Fruit fly (Drosophila melanogaster) whole organism, larva: Measurements from ENCODE around the gene CG13766.

Experiments
- noc ChIP-seq: fragments of 200-800 bp; sonication (Bioruptor generic); optimal IDR thresholded peaks from 3 replicates; lab custom pipeline; 2019; ENCODE audit warnings: missing biosample characterization, mild to moderate bottlenecking, missing genetic modification characterization, moderate library complexity

CG13766 gene

DNA sequence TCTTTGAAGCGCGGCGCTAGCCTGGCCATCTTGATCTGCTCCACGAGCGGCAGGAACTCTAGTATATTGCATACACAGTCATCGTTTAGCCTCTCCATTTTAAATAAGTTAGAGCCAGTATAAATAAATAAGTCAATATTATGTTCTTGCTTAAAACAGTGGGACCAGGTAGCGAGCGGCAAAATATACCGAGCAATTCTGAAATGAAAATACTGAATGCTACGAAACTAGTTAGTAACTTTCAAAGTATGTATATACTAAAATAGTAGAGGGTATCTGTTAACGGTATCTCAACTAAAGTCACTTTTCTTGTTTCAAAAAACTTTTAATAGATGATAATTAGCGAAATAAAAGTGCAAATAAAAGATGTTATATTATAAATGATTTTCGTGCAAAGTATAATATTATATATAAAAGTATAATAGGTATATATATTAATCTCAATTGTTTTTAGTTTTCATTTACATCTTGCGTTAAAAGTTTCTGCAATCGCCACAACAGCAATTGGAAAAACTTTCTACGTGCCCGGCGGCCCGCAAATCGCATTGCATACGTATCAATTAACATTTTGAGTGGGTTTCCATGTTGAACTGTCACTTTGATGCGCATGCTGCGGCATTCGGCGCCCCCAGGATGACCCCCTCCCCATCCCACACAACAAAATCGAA is at the start of gene CG13766:
Gene CG13766, minus strand, starts transcription at position 162 of the 668 bp plus-strand sequence.
- TF ChIP-seq noc (tag; lab: Kevin White, UChicago): no peak

DNA sequence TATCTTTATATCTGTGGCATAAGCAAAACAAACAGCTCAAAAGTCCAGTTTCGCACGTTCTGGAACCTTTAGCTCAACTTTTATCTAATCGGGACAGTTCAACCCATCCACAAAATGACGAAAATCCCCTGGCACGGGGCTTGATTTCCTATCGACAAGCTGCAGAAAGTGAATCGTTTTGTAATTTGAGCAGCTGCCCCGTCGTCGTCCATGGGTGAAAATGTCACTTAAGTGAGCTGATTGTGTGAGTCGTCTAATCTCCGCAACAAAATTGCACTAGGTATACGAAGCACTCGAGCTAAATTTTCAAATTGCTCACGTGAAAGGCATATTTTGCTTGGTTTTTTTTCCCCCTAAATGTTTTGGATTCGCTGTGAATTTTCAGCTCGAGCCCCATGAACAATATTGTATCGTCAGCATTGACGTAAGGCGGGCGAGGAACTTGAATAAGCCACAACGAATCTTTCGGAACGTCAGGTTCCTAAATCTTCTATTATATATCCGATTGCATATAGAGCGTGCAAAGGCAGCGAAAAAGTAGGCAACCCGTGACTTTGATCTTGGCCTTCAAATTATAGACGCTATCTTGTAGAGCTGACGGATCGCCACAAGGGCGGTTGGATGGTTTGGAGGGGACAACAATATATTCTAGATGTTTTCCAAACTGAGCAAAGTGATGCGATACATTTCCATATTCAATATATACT is 48.4 kb upstream of the CG13766 start:
- peak; percentile 2 for TF ChIP-seq noc (tag; lab: Kevin White, UChicago)

DNA sequence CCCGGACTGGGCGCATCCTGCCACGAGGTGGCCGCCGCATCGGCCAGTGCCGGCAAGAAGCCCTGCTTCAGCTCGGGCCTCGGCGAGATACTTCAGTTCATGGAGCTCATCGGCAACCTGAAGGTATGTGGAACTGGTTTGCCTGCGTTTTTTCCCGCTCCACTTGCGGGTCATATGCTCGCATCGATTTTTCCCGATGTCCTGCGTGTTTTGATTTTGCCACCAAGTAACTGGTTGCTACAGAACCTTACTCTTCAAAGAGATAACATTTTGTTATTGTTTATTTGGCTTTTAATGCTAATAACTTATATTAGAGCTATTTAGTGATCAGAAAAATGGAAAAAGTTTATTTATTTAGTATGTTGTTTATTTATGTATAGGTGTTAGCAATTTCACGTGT is 47.2 kb upstream of the CG13766 start:
- TF ChIP-seq noc (tag; lab: Kevin White, UChicago): no peak

DNA sequence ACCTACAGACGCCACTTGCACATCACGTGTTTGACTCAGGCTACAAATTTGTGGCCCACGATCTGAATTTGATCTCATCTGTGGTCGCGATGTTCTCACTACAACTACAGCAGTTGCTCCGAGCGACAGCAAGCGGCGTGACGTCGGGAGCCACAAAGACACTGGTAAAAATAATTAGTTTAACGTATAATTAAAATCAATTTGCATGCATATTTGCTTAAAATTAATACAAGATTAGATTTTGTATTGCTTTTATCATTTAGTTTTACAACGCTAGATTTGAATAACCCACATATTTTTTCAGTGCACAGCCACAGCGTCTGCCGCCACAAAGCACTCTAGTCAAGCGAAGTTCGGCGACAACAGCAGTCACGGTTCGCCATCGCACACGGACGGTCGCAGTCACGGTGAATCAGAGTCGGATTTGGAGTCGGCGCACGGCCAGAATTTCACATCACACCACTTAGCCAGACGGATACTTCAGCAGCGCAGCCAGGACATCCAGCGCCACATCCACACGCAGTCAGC is 46.6 kb upstream of the CG13766 start:
- peak; percentile 100 for TF ChIP-seq noc (tag; lab: Kevin White, UChicago)

DNA sequence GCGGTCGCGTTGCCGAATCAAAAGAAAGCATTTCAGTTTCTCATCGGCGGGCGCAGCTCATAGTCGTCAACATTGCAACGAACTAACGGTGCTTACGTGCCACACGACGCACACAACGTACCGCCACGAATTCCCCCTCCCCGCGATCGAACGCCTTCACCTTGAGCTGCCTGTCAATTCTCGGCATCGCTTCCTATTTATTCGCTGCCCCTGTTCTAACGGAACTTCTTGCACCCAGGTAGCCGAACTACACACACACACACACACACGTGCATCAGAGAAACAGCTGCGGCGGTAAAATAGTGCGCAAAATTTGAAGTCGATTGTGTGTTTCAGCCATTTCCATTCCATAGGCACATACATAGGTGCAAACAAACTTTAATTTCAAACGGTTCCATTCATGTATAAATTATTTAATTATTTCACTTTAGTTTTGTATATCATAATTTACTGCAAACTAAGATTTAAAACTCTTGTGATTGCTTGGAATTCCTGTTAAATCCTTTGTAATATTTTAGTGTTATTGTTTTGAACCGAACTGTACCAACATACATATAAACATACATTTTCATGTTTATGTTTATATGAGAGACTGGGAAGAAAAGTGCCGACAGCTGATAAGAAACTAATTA is 45.5 kb upstream of the CG13766 start:
- no peak for TF ChIP-seq noc (tag; lab: Kevin White, UChicago)

DNA sequence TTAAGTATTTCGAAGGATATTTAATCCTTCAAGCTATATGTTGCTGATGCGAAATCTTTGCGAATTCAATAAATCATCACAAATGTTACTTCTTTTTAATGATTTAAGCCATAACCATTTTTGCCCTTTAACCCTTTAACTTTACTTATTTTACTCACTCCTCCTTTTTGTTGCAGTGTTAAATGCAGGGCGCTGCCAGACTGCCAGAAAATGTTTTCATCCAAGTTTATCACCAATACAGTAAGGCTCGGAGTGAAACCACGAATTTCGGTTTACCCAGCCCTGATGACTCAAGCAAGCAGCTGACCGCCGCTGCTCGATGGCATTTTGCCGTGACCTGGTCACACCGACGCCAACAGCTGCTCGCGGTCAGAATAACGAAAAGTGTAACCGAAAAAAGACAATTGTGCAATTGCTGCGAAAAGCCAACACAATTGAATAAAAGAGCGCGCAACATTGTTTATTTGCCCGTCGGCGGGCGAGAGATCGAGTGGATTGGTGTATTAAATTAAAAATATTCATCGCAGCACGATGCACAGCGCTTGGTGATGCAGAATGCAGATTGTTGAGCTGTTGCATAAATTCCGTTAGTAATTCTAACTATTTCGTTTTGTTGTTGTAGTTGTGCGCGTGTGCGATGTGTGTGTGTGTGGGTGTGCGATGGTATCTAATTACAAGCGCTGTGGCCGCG is 44.8 kb upstream of the CG13766 start, which contains the start of gene CG11050:
Gene CG11050, plus strand, starts transcription at position 329 of the 691 bp plus-strand sequence.
- TF ChIP-seq noc (tag; lab: Kevin White, UChicago): peak; percentile 16

DNA sequence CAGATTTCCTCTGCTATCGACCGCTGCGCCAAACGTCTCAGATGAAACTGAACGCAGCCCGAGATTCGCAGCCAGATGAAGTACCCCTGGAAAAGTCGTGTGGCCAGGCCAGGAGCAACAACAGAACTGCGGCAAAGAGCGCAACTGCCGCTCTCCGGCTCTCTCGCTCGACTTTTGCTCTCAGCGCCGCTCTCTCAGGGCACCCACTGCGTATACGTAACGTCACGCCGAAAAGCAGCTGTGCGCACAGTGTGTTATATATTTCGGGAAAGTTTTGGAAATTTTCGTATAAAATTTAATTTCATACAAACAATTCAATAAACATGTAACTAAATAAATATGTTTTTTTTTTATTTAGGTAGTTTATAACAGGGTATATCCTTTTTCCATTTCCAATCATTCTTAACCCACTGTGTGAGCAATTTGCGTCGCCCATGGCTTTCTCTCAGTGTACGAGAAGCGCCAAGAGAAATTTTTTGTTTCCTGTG is 35.1 kb upstream of the CG13766 start, which contains the start of gene Dpp10:
Gene Dpp10, minus strand, starts transcription at position 51 of the 488 bp plus-strand sequence.
- TF ChIP-seq noc (tag; lab: Kevin White, UChicago): peak; percentile 70

DNA sequence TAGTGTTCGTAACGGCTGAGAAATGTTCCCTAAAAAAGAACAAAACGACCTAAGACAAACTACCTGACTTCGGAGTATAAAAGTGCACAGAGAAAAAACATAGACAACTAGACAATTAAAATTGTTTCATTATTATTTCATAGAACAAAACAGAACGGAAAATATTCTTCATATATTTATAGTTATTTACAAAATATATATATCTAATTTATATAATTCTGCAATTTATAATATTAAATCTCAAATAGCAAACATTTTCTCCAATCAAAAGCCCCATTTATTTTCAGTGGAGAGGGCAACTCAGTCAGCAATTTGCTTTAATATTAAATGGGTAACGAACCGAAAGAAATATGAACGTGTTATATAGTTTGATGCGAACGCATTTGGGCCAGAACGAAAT is 29.0 kb upstream of the CG13766 start:
- TF ChIP-seq noc (tag; lab: Kevin White, UChicago): no peak

DNA sequence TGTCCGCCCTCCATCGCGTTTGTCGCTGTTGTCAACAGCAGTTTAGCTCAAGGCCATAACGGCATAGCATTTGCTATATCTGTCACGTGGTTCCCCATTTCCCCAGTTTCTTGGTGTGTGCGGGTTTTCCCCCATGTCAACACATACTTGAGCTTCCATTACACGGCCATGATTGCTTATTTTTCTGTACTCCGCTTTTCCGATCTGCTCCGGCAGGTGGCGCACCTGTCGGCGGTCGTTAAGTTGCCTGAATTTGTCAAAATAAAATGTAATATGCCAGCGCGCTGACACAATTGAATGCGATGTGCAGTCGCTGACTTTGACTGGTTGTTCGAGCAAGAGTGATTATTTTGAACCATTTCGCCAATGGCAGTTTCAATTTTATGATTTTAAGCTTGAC is 18.4 kb upstream of the CG13766 start:
- no peak for TF ChIP-seq noc (tag; lab: Kevin White, UChicago)

DNA sequence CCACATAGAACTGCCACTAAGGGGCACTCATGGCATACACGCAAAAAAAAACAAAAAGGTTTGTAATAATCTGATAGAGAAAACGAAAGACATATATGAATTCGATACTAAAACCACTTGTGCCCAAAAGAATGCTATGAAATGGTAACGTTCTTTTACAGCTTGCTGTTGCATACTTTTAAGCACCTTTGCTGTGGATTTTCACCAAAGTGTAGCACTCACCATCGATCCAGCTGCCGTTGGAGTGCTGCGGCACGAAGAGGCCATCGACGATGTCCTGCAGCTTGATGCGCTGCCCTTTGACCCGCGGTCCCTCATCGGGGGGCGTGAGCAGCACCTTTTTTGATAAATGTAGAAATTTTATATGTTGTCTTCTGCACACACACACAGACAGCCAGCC is 13.1 kb upstream of the CG13766 start:
- no peak for TF ChIP-seq noc (tag; lab: Kevin White, UChicago)

DNA sequence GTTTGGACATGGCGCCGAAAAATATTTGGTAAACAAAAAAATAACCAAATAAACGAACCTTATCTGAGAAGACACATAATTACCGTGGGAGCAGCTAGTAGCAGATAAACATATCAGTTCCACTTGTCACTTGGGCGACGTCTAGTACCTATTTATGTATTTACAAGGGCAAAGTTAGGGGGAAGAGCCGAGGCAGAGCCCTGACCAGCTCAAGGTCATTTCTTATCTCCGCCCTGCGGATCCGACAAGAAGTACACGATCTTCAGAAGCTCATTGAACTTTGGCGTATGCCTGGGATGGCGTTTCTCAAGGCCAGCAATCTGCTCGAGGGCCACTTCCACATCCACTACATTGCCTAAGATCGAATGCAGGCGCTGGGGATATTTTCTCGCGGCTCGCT is 1.0 kb downstream of the CG13766 start:
- TF ChIP-seq noc (tag; lab: Kevin White, UChicago): peak; percentile 32

DNA sequence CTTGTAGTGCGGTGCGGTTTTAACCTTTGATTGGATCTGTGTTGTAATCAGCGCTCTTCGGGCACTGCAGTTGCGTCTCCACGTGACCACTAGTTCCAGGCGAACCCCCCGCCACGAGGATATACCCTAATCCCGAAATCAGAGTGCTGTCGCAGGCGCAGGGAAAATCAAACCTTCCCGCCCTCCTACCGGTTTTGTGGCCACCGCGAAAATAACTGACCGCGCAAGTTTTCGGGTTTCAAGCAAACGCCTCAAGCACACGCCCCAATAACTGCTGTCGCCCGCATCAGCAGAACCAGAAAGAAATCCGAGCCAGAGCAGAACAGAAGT is 3.7 kb downstream of the CG13766 start:
- TF ChIP-seq noc (tag; lab: Kevin White, UChicago): no peak

DNA sequence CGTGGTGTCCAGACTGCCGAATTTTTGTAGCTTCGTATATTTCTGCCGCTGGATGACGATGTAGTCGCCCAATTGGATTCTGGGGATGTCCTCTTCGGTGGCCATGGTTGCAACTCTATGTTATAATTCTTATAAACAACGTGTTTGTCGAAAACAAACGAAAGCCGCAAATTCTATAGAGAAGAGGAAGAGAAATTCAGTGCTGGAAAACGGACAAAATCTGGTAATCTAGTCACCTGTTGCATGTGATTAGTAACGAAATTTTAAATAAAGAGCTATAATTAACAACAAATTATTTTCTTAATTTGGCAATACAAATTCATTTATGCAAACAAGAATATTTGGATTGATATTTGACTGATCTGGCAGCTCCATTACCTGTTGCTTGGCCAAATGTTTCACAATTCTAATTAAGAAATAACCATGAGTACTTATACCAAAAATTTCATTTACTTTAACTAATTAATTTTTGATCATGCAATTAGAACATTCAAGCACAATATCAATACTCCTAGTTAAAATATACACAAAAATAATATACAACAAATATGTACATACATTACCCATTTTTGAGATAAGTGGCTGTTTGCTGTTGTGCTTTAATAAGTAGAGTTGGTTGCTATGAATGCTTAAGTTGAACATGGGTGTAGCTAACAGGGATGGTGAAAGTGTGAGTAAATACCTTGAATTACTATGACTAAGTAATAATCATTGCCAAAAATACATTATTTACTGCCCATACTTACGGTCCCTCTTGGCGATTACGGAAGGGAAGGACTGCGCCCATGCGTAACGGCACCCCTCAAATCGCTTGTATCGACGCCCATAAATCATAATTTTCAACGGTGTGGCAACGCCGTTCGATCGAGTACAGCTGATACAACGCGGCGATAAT is 4.3 kb downstream of the CG13766 start, which contains the start of the genes Trmt6 and Ent2:
Gene Trmt6, minus strand, starts transcription at position 827 of the 895 bp plus-strand sequence.
Gene Ent2, plus strand, starts transcription at position 863 of the 895 bp plus-strand sequence.
- TF ChIP-seq noc (tag; lab: Kevin White, UChicago): peak; percentile 95

DNA sequence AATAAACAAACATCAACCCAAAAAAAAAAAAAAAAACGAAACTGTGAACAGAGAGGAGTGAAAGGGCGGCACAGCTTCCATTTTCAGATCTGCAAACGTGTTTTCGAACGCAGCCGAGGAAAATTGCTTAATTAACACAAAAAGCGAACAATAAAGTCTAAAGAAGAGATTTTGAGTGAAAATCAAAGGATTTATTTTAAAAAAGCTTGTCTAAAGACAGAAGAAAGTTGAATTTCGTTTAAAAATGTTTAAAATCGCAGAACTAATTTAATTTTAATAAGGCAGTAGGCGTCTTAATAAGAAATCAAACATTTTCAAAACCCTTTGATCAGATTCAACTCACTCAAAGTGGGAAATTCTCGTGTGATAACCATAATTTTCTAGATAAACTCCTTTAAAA is 6.8 kb downstream of the CG13766 start, which contains the start of gene COX5BL:
Gene COX5BL, plus strand, starts transcription at position 301 of the 400 bp plus-strand sequence.
- no peak for TF ChIP-seq noc (tag; lab: Kevin White, UChicago)
